Worm (Caenorhabditis elegans) whole organism, L2 larva: ENCODE data around the gene F56C9.6.

Source experiments
- C34F6.9 ChIP-seq: fragments of 150-350 bp; optimal IDR thresholded peaks from 2 replicates; lab custom pipeline; 2014; ENCODE audit warnings: missing biosample characterization, missing genetic modification characterization
- F13H6.1 ChIP-seq: sonication (generic microtip); optimal IDR thresholded peaks from 2 replicates; lab custom pipeline; 2016; ENCODE audit warnings: missing genetic modification characterization, missing compliant biosample characterization
- R02D3.7 ChIP-seq: fragments of 150-350 bp; optimal IDR thresholded peaks from 2 replicates; lab custom pipeline; 2014; ENCODE audit warnings: missing biosample characterization, missing genetic modification characterization
- Y55F3AM.14 ChIP-seq: fragments of 200-800 bp; sonication (Bioruptor generic); optimal IDR thresholded peaks from 2 replicates; lab custom pipeline; 2018; ENCODE audit warnings: mild to moderate bottlenecking, missing genetic modification characterization, missing compliant biosample characterization
- ZK546.5 ChIP-seq: sonication (generic microtip); optimal IDR thresholded peaks from 2 replicates; lab custom pipeline; 2017; ENCODE audit warnings: missing biosample characterization, missing genetic modification characterization
- alr-1 ChIP-seq: fragments of 150-350 bp; optimal IDR thresholded peaks from 2 replicates; lab custom pipeline; 2014; ENCODE audit warnings: missing biosample characterization, missing genetic modification characterization
- aly-2 ChIP-seq: fragments of 150-350 bp; optimal IDR thresholded peaks from 2 replicates; lab custom pipeline; 2014; ENCODE audit warnings: missing biosample characterization, missing genetic modification characterization
- ama-1 ChIP-seq: fragments of 150-350 bp; optimal IDR thresholded peaks from 2 replicates; lab custom pipeline; 2018; ENCODE audit warnings: inconsistent platforms
- blmp-1 ChIP-seq: sonication (generic microtip); optimal IDR thresholded peaks from 2 replicates; lab custom pipeline; 2017; ENCODE audit warnings: missing genetic modification characterization, mild to moderate bottlenecking, missing compliant biosample characterization, antibody characterized with exemption, moderate library complexity; ENCODE audit not compliant: insufficient read depth
- ceh-16 ChIP-seq: fragments of 150-350 bp; optimal IDR thresholded peaks from 2 replicates; lab custom pipeline; 2014; ENCODE audit warnings: missing biosample characterization, missing genetic modification characterization
- ceh-82 ChIP-seq: fragments of 150-350 bp; optimal IDR thresholded peaks from 2 replicates; lab custom pipeline; 2014; ENCODE audit warnings: missing biosample characterization, missing genetic modification characterization
- crh-2 ChIP-seq: sonication (generic microtip); optimal IDR thresholded peaks from 2 replicates; lab custom pipeline; 2017; ENCODE audit warnings: missing biosample characterization, missing genetic modification characterization
- dmd-4 ChIP-seq: sonication (generic microtip); optimal IDR thresholded peaks from 2 replicates; lab custom pipeline; 2017; ENCODE audit warnings: missing biosample characterization, missing genetic modification characterization
- egl-27 ChIP-seq: sonication (generic microtip); optimal IDR thresholded peaks from 3 replicates; lab custom pipeline; 2017; ENCODE audit warnings: missing biosample characterization, missing genetic modification reagents, missing genetic modification characterization
- elt-1 ChIP-seq: fragments of 150-350 bp; optimal IDR thresholded peaks from 2 replicates; lab custom pipeline; 2014; ENCODE audit warnings: missing biosample characterization, missing genetic modification characterization
- elt-3 ChIP-seq: sonication (generic microtip); optimal IDR thresholded peaks from 2 replicates; lab custom pipeline; 2017; ENCODE audit warnings: missing biosample characterization, missing genetic modification characterization
- fos-1 ChIP-seq: fragments of 150-350 bp; optimal IDR thresholded peaks from 2 replicates; lab custom pipeline; 2014; ENCODE audit warnings: missing biosample characterization, missing genetic modification characterization
- gmeb-1 ChIP-seq: fragments of 150-350 bp; optimal IDR thresholded peaks from 2 replicates; lab custom pipeline; 2014; ENCODE audit warnings: missing biosample characterization, missing genetic modification characterization
- lin-11 ChIP-seq: fragments of 150-350 bp; sonication (generic microtip); optimal IDR thresholded peaks from 2 replicates; lab custom pipeline; 2014; ENCODE audit warnings: missing biosample characterization, missing genetic modification characterization, inconsistent platforms, mixed read lengths
- lin-13 ChIP-seq: fragments of 150-350 bp; optimal IDR thresholded peaks from 2 replicates; lab custom pipeline; 2014; ENCODE audit warnings: missing biosample characterization, missing genetic modification reagents, missing genetic modification characterization
- lin-39 ChIP-seq: fragments of 150-350 bp; optimal IDR thresholded peaks from 2 replicates; lab custom pipeline; 2014; ENCODE audit warnings: missing biosample characterization, missing genetic modification reagents, missing genetic modification characterization
- lsy-2 ChIP-seq, 2 experiments: fragments of 150-350 bp in 1 of 2; sonication (generic microtip) in 1 of 2; optimal IDR thresholded peaks; 2 replicates each; lab custom pipeline; 2014 to 2017; ENCODE audit warnings: missing biosample characterization in 2 of 2, missing genetic modification characterization in 2 of 2
- mab-5 ChIP-seq: fragments of 150-350 bp; optimal IDR thresholded peaks from 2 replicates; lab custom pipeline; 2014; ENCODE audit warnings: missing biosample characterization, missing genetic modification characterization
- mbf-1 ChIP-seq: sonication (generic microtip); optimal IDR thresholded peaks from 2 replicates; lab custom pipeline; 2017; ENCODE audit warnings: missing biosample characterization, missing genetic modification characterization
- mdl-1 ChIP-seq, 2 experiments: fragments of 150-350 bp in 1 of 2; sonication (generic microtip) in 1 of 2; optimal IDR thresholded peaks; 2 replicates each; lab custom pipeline; 2017; ENCODE audit warnings: missing biosample characterization in 2 of 2, missing genetic modification characterization in 2 of 2
- nhr-10 ChIP-seq: sonication (generic microtip); optimal IDR thresholded peaks from 2 replicates; lab custom pipeline; 2017; ENCODE audit warnings: missing biosample characterization, missing genetic modification characterization
- nhr-11 ChIP-seq: fragments of 150-350 bp; optimal IDR thresholded peaks from 2 replicates; lab custom pipeline; 2014; ENCODE audit warnings: missing biosample characterization, missing genetic modification characterization
- nhr-12 ChIP-seq: fragments of 150-350 bp; optimal IDR thresholded peaks from 2 replicates; lab custom pipeline; 2014; ENCODE audit warnings: missing biosample characterization, missing genetic modification characterization
- nhr-129 ChIP-seq: fragments of 150-350 bp; optimal IDR thresholded peaks from 2 replicates; lab custom pipeline; 2014; ENCODE audit warnings: missing biosample characterization, missing genetic modification characterization
- nhr-21 ChIP-seq: fragments of 150-350 bp; optimal IDR thresholded peaks from 2 replicates; lab custom pipeline; 2014; ENCODE audit warnings: missing biosample characterization, missing genetic modification characterization
- nhr-23 ChIP-seq: fragments of 150-350 bp; optimal IDR thresholded peaks from 2 replicates; lab custom pipeline; 2014; ENCODE audit warnings: missing biosample characterization, missing genetic modification reagents, missing genetic modification characterization
- nhr-237 ChIP-seq: fragments of 150-350 bp; optimal IDR thresholded peaks from 2 replicates; lab custom pipeline; 2014; ENCODE audit warnings: missing biosample characterization, missing genetic modification characterization
- nhr-25 ChIP-seq: fragments of 150-350 bp; sonication (generic microtip); optimal IDR thresholded peaks from 3 replicates; lab custom pipeline; 2014; ENCODE audit warnings: missing biosample characterization, missing genetic modification characterization
- nhr-6 ChIP-seq: fragments of 150-350 bp; optimal IDR thresholded peaks from 2 replicates; lab custom pipeline; 2014; ENCODE audit warnings: missing biosample characterization, missing genetic modification characterization
- nhr-77 ChIP-seq: fragments of 150-350 bp; optimal IDR thresholded peaks from 2 replicates; lab custom pipeline; 2014; ENCODE audit warnings: missing biosample characterization, missing genetic modification characterization
- peb-1 ChIP-seq: fragments of 150-350 bp; optimal IDR thresholded peaks from 2 replicates; lab custom pipeline; 2014; ENCODE audit warnings: missing biosample characterization, missing genetic modification characterization
- sem-4 ChIP-seq: fragments of 150-350 bp; optimal IDR thresholded peaks from 2 replicates; lab custom pipeline; 2014; ENCODE audit warnings: missing biosample characterization, missing genetic modification reagents, missing genetic modification characterization
- skn-1 ChIP-seq: sonication (generic microtip); optimal IDR thresholded peaks from 2 replicates; lab custom pipeline; 2017; ENCODE audit warnings: missing biosample characterization, missing genetic modification characterization
- sma-3 ChIP-seq: sonication (generic microtip); optimal IDR thresholded peaks from 2 replicates; lab custom pipeline; 2016; ENCODE audit warnings: missing genetic modification reagents, missing genetic modification characterization, missing compliant biosample characterization
- sma-9 ChIP-seq, 2 experiments: fragments of 150-350 bp in 1 of 2; sonication (generic microtip) in 1 of 2; optimal IDR thresholded peaks; 2 replicates each; lab custom pipeline; 2014 to 2016; ENCODE audit warnings: missing genetic modification characterization in 2 of 2, mild to moderate bottlenecking in 1 of 2, missing biosample characterization in 1 of 2, missing compliant biosample characterization in 1 of 2, missing genetic modification reagents in 1 of 2, moderate library complexity in 1 of 2
- snpc-4 ChIP-seq: fragments of 150-350 bp; optimal IDR thresholded peaks from 2 replicates; lab custom pipeline; 2014; ENCODE audit warnings: missing biosample characterization, missing genetic modification characterization
- unc-39 ChIP-seq: fragments of 150-350 bp; optimal IDR thresholded peaks from 2 replicates; lab custom pipeline; 2014; ENCODE audit warnings: missing biosample characterization, missing genetic modification characterization
- unc-55 ChIP-seq: fragments of 150-350 bp; sonication (generic microtip); optimal IDR thresholded peaks from 3 replicates; lab custom pipeline; 2014; ENCODE audit warnings: missing biosample characterization, missing genetic modification reagents, missing genetic modification characterization
- unc-62 ChIP-seq: fragments of 150-350 bp; optimal IDR thresholded peaks from 2 replicates; lab custom pipeline; 2014; ENCODE audit warnings: missing biosample characterization, missing genetic modification reagents, missing genetic modification characterization
- zag-1 ChIP-seq: fragments of 150-350 bp; optimal IDR thresholded peaks from 2 replicates; lab custom pipeline; 2014; ENCODE audit warnings: missing biosample characterization, missing genetic modification characterization
- ztf-1 ChIP-seq: fragments of 200-800 bp; sonication (Bioruptor generic); conservative IDR thresholded peaks from 2 replicates; pipeline ENCODE4 v1.3.6; 2022; ENCODE audit warnings: missing genetic modification characterization, missing compliant biosample characterization
- ztf-11 ChIP-seq: sonication (generic microtip); optimal IDR thresholded peaks from 2 replicates; lab custom pipeline; 2017; ENCODE audit warnings: missing biosample characterization, missing genetic modification characterization
- ztf-4 ChIP-seq: fragments of 150-350 bp; optimal IDR thresholded peaks from 2 replicates; lab custom pipeline; 2014; ENCODE audit warnings: missing biosample characterization, missing genetic modification characterization

The F56C9.6 gene

ce11 chrIII:7335220-7335619, 24.6 kb upstream of the F56C9.6 start, which contains the start of gene F56C9.10:
Gene F56C9.10, minus strand, starts transcription at chrIII:7335316.
- TF ChIP-seq nhr-25 (tag; lab: Kevin White, UChicago) (peak; percentile 92), ceh-82 (tag; lab: Kevin White, UChicago) (no peak), unc-39 (no peak), egl-27 (peak; percentile 63), sma-3 (GFP tag; lab: Kevin White, UChicago) (peak; percentile 88), ztf-1 (no peak), nhr-237 (tag; lab: Kevin White, UChicago) (no peak), lin-11 (peak; percentile 77), nhr-129 (tag; lab: Kevin White, UChicago) (peak; percentile 98), zag-1 (peak; percentile 84), mdl-1 (tag; optimal IDR thresholded peaks at IDR 0.05; lab: Kevin White, UChicago) (peak; percentile 90 to 95), elt-3 (tag; lab: Kevin White, UChicago) (no peak), peb-1 (tag; lab: Kevin White, UChicago) (no peak), sem-4 (peak; percentile 83), lin-39 (tag; lab: Kevin White, UChicago) (no peak), ztf-11 (tag; lab: Kevin White, UChicago) (no peak), C34F6.9 (tag; lab: Kevin White, UChicago) (peak; percentile 98), Y55F3AM.14 (GFP tag; lab: Kevin White, UChicago) (peak; percentile 63), gmeb-1 (peak; percentile 79), nhr-12 (no peak), snpc-4 (tag; lab: Kevin White, UChicago) (peak; percentile 30), R02D3.7 (tag; lab: Kevin White, UChicago) (no peak), mab-5 (peak; percentile 35), ZK546.5 (peak; percentile 54), ceh-16 (tag; lab: Kevin White, UChicago) (no peak), aly-2 (tag; lab: Kevin White, UChicago) (no peak), mbf-1 (no peak), alr-1 (tag; lab: Kevin White, UChicago) (no peak), blmp-1 (tag; lab: Kevin White, UChicago) (peak; percentile 99), nhr-11 (tag; lab: Kevin White, UChicago) (no peak), skn-1 (tag; lab: Kevin White, UChicago) (peak; percentile 1), nhr-6 (peak; percentile 54), unc-62 (GFP tag; lab: Kevin White, UChicago) (peak; percentile 52), F13H6.1 (tag; lab: Kevin White, UChicago) (peak; percentile 85), ama-1 (peak; percentile 66), nhr-23 (tag; lab: Kevin White, UChicago) (no peak), dmd-4 (tag; lab: Kevin White, UChicago) (no peak), crh-2 (tag; lab: Kevin White, UChicago) (peak; percentile 91), nhr-21 (peak; percentile 90), nhr-77 (tag; lab: Kevin White, UChicago) (no peak), ztf-4 (tag; lab: Kevin White, UChicago) (peak; percentile 92), fos-1 (tag; lab: Kevin White, UChicago) (peak; percentile 86), elt-1 (tag; lab: Kevin White, UChicago) (no peak), lin-13 (GFP tag; lab: Kevin White, UChicago) (peak; percentile 77), sma-9 (GFP tag; optimal IDR thresholded peaks at IDR 0.05; lab: Kevin White, UChicago) (peak; percentile 89), sma-9 (tag; optimal IDR thresholded peaks at IDR 0.05; lab: Kevin White, UChicago) (no peak), unc-55 (GFP tag; lab: Kevin White, UChicago) (peak; percentile 72), lsy-2 (tag; optimal IDR thresholded peaks at IDR 0.05; lab: Kevin White, UChicago) (peak; percentile 39 to 93), nhr-10 (tag; lab: Kevin White, UChicago) (no peak)
- TF ChIP-seq, all 48 proteins: peak for 28
